Fruit fly (Drosophila melanogaster) S2 (cell line): ENCODE results near the gene Sgp.

Experiments used
- CG8478 ChIP-seq: fragments of >200 bp; optimal IDR thresholded peaks from 2 replicates; lab custom pipeline; 2018
- CTCF ChIP-seq, 2 experiments: fragments of >200 bp; optimal IDR thresholded peaks; 2 replicates each; lab custom pipeline; 2018

DNA sequence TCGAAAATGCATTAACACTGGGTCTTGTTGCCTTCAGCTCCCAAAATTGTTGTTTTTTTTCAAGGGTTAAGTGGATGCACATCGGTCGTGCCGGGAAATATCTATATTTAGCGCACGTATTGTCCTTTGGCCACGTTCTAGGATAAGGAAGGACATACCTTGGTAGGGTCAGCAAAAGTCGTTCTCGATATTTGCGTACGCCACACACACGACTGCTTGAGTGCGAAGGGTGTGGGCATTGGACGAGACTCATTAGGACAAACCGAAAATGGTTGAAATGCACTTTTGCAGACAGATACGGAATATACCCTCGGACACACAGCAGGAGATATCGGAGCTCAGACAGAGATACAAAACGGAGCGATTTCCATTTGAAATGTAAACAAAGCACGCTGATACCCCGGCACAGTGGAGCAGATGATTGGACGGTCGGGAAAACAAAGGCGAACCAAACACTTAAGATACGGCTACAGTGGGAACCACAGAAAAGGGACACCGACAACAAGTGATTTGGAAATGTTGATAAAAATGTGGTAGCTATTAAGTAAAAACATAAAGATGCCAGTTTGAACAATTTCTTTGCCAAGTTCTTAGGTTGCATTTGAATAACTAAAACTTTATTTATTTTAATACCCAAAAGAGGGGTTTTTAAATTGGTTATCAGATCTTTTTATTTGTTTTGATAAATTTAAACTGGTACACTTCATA lies 26.1 kb downstream of the Sgp start:
- TF ChIP-seq CG8478 (lab: Kevin White, UChicago): no peak
- TF ChIP-seq CTCF (optimal IDR thresholded peaks at IDR 0.05; lab: Kevin White, UChicago): no peak
